Fruit fly (Drosophila melanogaster): ENCODE results near the gene Cpr30B.

DNA sequence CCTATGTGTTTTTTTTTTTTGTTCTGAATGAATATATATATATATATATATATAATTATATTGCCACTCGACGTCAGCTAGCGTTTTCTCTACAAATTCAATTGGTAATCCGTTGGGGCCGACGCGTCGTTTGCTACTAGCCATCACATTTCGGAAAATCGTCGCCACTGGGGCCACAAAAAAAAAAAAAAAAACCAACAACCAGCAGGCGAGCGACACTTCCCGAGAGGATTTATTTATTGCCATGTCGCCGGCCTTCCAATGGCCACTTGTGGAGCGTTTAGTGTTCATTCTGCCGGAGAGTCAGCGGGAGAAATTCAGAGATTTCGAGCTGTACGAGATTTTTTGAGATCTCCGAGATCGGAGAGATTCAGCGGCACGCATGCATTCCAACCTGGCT lies 8.2 kb downstream of the Cpr30B start:
- TF ChIP-seq CG12605 (GFP tag; IDR thresholded peaks at IDR 0.05) (no peak), CG4496 (GFP tag; IDR thresholded peaks at IDR 0.05) (no peak), CG17806 (tag; optimal IDR thresholded peaks at IDR 0.05) (no peak), CG13204 (GFP tag; optimal IDR thresholded peaks at IDR 0.05) (no peak), Snoo (tag; optimal IDR thresholded peaks at IDR 0.05) (no peak), Pif1B (GFP tag; optimal IDR thresholded peaks at IDR 0.05) (no peak), Ets98B (GFP tag; IDR thresholded peaks at IDR 0.05) (peak; percentile 86), CG32121 (GFP tag; IDR thresholded peaks at IDR 0.05) (peak; percentile 64), CG9948 (tag; optimal IDR thresholded peaks at IDR 0.05) (no peak), EcR (GFP tag; optimal IDR thresholded peaks at IDR 0.05) (no peak), CG8159 (tag; optimal IDR thresholded peaks at IDR 0.05) (no peak), Pif1A (GFP tag; optimal IDR thresholded peaks at IDR 0.05) (no peak), CG8301 (tag; optimal IDR thresholded peaks at IDR 0.05) (no peak)

All from whole organism, pupa.